Fruit fly (Drosophila melanogaster): ENCODE measurements around the gene Sf3b1.

The Sf3b1 gene

DNA sequence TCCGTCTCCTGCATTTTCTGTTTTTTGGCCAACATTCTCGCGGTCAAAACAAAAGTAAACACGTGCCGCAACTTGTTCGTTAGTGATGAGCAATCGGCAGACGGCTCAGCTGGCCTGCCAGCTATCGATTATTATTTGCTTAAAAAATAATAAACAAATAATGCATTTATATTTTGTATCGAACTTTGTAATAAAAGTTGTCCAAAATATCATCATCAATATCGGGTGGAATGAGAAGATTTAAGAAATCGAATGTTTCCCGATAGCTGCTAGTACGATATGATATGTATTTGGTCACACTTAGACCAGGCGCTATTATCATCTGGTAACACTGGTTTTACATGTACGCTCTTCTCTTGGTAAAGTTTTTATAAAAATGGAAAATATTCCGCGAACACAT, at the start of gene Sf3b1, which contains the start of gene Nle:
Gene Sf3b1, plus strand, starts transcription at position 311 of the 400 bp plus-strand sequence.
Gene Nle, minus strand, starts transcription at position 92 of the 400 bp plus-strand sequence.
- TF ChIP-seq usp (GFP tag; optimal IDR thresholded peaks at IDR 0.05) (no peak), pan (optimal IDR thresholded peaks at IDR 0.05) (no peak), EcR (GFP tag; optimal IDR thresholded peaks at IDR 0.05) (no peak), Dll (optimal IDR thresholded peaks at IDR 0.05) (no peak), psq (optimal IDR thresholded peaks at IDR 0.05) (no peak), CG8478 (optimal IDR thresholded peaks at IDR 0.05) (no peak)

DNA sequence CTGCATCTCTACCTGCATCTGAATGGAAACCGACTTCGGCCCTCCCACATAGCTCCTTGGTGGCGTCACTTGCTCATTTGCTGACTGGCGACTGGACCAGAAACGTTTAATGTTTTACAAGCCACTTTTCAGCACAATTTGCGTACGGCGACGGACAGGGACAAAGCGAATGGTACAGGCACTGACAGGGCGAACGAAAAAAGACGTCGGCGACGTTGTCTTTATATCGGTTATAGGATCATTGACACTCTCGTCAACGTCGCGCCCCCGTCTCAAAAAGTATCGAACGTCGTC, 49.6 kb upstream of the Sf3b1 start:
- TF ChIP-seq pan (optimal IDR thresholded peaks at IDR 0.05) (no peak), usp (GFP tag; optimal IDR thresholded peaks at IDR 0.05) (no peak), CG8478 (optimal IDR thresholded peaks at IDR 0.05) (no peak), Dll (optimal IDR thresholded peaks at IDR 0.05) (no peak), EcR (GFP tag; optimal IDR thresholded peaks at IDR 0.05) (no peak), psq (optimal IDR thresholded peaks at IDR 0.05) (no peak)

DNA sequence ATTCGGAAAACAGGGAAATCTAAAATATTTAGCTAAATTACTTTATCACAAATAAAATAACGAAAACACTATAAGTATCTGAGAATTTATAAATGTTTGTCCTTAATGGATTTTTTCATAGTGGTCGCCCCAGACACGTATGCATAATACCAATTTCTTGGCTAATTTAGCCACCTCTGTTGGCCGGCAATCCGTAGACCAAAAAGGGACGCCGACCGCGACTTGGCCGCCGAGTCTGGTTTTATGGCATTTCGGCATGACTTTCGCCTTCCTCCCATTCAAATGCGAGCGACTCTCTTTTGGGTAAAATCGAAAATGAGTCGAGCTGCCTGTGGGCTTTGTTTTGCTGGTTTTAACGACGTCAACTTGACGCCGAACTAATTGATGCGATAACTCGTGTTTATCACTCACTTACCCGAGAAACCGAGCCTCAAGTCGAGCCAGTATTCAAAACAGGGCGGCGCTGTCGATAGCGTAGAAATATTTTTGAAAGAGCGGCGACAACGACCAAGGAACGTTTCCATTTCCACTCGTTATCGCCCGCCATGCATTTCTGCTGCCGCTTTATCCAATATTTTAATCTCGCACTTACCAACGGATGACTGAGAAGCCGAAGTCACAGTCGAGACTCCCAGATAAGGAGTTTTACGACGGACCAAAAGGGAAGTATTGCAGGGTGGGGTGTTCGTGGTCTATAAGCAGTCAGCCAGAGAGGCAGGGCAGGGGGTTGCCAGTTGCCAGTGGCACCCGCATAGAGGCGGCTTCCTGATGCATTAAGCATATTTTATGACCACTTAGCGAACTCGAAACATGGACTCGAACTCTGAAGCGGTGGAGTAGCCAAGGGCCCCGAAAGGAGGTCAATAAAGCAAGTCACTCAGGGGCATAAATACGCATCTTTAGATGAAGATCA, 48.9 kb upstream of the Sf3b1 start:
- TF ChIP-seq usp (GFP tag; optimal IDR thresholded peaks at IDR 0.05) (no peak), CG8478 (optimal IDR thresholded peaks at IDR 0.05) (no peak), EcR (GFP tag; optimal IDR thresholded peaks at IDR 0.05) (no peak), psq (optimal IDR thresholded peaks at IDR 0.05) (no peak), pan (optimal IDR thresholded peaks at IDR 0.05) (no peak), Dll (optimal IDR thresholded peaks at IDR 0.05) (no peak)

DNA sequence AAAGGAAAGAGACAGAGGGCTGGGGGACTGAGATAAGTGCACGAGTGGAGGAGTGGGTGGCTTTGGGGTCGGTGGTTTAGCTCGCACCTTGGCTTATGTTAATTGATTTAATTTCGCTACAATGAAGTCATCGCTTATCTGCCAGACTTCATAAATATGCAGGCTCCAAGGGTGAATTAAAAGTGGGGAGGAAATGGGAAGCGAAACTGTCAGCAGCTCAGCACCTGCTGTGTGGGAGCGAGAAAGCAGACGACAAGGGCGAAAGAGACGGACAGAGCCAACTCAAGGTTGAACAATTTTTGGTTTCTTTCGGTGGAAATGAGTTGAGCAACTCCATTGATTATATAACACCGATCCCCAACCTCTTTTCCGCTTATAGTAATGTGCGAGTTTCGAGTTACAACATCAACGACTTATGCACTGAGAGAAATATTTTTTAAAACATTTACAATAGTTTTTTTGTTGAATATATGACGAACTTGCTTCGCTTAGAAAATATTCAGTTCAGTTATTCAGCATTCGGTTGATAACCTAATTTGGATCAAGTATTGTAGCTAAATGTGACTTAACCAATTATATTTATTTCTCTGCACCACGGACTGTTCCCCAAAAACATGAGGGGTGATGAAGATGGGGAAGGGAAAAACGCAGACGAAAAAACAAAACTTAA, 47.7 kb upstream of the Sf3b1 start:
- TF ChIP-seq EcR (GFP tag; optimal IDR thresholded peaks at IDR 0.05) (no peak), psq (optimal IDR thresholded peaks at IDR 0.05) (no peak), usp (GFP tag; optimal IDR thresholded peaks at IDR 0.05) (no peak), pan (optimal IDR thresholded peaks at IDR 0.05) (no peak), CG8478 (optimal IDR thresholded peaks at IDR 0.05) (no peak), Dll (optimal IDR thresholded peaks at IDR 0.05) (no peak)

DNA sequence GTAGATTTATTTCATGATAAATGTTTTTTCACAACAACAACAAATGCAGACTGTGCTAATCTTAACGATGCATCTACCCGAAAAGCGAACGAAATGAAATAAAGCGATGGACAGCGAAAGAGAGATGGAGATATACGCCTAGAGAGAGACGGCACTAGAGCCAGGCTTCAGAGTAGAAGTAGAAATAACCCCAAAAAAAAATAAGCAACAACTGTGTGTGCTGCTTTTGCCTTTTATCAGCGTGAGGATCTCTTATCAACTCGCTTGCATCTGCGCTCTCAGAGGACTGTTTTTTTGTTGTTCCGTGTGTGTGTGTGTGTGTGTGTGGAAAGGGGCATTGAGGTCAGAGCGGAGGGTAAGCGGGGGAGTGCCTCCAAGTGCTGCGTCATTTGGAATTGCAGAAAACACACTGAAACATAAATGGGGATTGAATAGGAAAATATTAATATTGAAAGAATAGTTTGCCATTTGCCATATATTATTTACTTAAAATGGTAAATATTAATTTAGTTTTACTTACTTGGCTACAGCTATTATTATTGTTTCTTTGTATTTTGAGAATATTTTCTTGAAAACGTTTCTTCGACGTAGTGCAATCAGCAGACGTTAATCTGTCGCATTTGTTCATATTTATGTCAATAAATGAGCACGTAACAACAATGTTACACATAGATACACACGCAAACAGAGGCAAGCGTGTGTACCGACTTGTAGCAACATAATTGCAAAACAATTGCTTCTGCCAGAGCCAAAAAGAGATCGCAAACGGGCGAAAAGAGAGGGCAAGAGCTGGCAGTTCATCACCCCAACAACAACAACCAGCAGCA, 46.9 kb upstream of the Sf3b1 start:
- TF ChIP-seq Dll (optimal IDR thresholded peaks at IDR 0.05) (no peak), pan (optimal IDR thresholded peaks at IDR 0.05) (no peak), CG8478 (optimal IDR thresholded peaks at IDR 0.05) (no peak), usp (GFP tag; optimal IDR thresholded peaks at IDR 0.05) (no peak), psq (optimal IDR thresholded peaks at IDR 0.05) (no peak), EcR (GFP tag; optimal IDR thresholded peaks at IDR 0.05) (no peak)

DNA sequence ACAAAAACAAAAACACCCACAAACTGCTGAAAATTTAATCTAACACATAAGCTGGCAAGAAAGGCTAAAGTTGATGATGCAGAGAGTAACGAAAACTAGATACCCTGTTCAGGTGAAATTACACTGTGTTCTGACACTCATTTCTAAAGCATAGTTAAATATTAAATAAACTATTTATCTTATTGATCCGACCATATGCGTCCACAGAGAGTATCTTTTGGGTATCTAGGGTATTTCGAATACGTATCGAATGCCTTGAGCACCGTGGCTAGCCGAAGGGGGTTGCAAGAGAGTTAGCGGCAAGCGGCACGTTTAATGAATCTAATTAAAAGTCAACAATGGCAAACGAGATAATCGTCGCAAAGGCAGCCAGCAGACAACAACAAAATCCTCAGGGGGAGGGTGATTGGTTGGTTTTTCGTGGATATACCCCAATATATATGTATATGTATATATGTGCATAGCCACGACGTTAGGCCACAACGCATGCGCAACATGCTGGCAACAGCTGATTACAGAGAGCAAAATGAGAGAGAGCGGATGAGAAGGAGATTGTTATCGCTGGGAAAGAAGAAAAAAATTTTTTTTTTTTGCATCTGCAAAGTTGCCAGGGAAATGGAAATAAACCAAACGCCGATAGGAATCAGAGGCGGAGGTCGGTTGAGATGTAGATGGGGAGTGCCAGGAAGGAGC, 46.1 kb upstream of the Sf3b1 start:
- TF ChIP-seq CG8478 (optimal IDR thresholded peaks at IDR 0.05) (no peak), Dll (optimal IDR thresholded peaks at IDR 0.05) (no peak), EcR (GFP tag; optimal IDR thresholded peaks at IDR 0.05) (no peak), psq (optimal IDR thresholded peaks at IDR 0.05) (no peak), usp (GFP tag; optimal IDR thresholded peaks at IDR 0.05) (no peak), pan (optimal IDR thresholded peaks at IDR 0.05) (no peak)

DNA sequence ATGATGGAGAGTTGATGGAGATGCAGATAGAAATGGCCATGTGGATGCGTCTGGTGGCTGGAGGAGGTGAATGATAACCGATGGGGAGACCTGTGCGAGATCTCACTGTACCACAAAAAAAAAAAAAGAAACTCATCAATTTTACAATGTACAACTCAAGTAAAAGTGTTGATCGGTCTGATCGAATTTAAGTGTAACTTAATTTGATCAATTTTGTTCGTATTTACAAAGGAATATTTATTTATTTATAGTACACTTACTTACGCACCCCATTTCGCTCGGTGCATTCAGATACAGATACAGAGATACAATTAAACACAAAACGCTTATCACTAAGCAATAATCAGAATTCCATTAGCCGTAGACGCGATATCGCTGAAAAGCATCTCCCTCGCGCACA, 45.4 kb upstream of the Sf3b1 start:
- TF ChIP-seq usp (GFP tag; optimal IDR thresholded peaks at IDR 0.05): no peak
- no peak for TF ChIP-seq Dll (optimal IDR thresholded peaks at IDR 0.05)
- TF ChIP-seq psq (optimal IDR thresholded peaks at IDR 0.05): no peak
- TF ChIP-seq pan (optimal IDR thresholded peaks at IDR 0.05): no peak
- TF ChIP-seq EcR (GFP tag; optimal IDR thresholded peaks at IDR 0.05): no peak
- TF ChIP-seq CG8478 (optimal IDR thresholded peaks at IDR 0.05): no peak

DNA sequence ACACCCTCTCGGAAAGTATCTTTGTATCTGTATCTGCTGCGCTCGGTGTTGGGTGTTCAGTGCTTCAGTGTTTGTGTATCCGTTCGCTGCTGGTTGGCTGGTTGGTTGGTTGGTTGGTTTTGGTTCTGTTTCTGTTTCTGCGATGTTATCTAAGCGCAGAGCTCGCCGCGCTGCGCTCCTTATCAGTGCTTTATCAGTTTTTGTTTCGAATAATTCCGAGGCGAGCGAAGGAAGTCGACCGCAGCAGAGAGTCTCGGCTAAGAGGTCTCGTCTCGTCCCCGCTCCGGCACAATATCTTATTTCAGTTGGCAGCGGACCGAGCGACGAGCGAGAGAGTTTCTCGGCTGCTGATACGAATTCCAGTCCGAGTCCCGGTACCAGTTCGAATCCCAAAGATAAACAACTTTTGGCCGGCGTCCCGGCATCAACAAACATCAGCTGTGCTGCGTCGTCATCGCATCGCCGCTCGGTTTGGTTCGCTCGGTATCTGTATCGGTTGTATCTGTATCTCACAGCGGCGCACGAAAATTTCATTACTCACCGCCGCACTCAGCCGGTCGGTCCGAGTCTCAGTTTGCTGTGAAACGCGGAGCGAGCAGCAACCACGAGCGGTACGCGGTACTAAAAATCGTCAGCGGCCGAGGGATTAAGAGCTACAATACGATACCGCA, 44.8 kb upstream of the Sf3b1 start:
- TF ChIP-seq usp (GFP tag; optimal IDR thresholded peaks at IDR 0.05): no peak

DNA sequence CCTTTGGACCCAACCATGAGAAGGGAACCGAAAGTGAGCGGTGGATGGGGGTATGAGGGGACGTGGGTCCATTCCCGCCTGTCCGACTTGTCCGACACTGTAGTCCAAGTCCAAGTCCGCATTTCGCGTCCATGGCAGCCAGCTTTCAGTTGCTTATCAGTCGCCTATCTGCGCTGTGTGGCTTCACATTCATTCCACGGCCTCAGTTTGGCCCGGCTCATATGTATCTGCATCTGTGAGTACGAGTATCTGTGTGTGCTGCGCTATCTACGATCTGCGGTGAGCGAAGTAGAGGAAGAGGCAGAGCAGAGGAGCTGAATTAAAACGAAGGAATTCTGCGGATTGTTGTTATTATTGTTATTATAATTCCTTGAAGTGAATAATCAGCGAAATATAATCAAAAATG, 43.6 kb upstream of the Sf3b1 start:
- TF ChIP-seq CG8478 (optimal IDR thresholded peaks at IDR 0.05): no peak
- no peak for TF ChIP-seq pan (optimal IDR thresholded peaks at IDR 0.05)
- TF ChIP-seq Dll (optimal IDR thresholded peaks at IDR 0.05): no peak
- no peak for TF ChIP-seq usp (GFP tag; optimal IDR thresholded peaks at IDR 0.05)
- TF ChIP-seq psq (optimal IDR thresholded peaks at IDR 0.05): no peak
- TF ChIP-seq EcR (GFP tag; optimal IDR thresholded peaks at IDR 0.05): no peak

DNA sequence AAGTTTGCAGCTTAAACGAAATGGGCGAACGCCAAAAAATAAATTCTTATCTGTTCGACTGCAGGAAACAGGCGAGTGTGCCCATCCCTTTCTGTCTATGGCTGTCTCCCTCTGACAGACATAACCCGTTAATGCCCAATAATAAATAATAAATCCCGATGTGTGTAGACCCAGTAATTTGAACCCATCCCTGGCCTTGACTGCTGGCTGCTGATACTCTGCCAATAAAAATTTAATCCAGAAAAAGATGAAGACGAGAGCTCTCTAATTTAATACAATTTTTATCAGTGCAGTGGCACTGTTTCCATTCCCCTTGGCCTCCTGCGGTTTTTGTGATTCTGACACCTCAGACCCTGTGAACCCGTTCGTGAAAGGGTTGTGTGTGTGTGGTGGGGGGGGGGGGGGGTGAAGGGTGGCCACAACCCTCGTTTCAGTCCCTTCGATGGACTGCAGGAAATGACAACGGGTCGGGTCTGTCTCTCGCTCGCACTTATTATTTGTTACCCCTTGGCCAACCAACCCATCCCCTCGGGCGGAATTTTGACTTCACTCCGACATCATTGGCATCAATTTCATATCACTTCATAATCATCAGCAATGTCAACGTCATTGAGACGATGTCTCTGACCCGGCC, 42.5 kb upstream of the Sf3b1 start:
- no peak for TF ChIP-seq Dll (optimal IDR thresholded peaks at IDR 0.05)
- TF ChIP-seq CG8478 (optimal IDR thresholded peaks at IDR 0.05): no peak
- no peak for TF ChIP-seq EcR (GFP tag; optimal IDR thresholded peaks at IDR 0.05)
- no peak for TF ChIP-seq usp (GFP tag; optimal IDR thresholded peaks at IDR 0.05)
- no peak for TF ChIP-seq psq (optimal IDR thresholded peaks at IDR 0.05)
- no peak for TF ChIP-seq pan (optimal IDR thresholded peaks at IDR 0.05)

All from whole organism.